Worm (Caenorhabditis elegans) whole organism, L4 larva: ENCODE measurements around the gene C07G1.7.
A peak's percentile ranks its signal among the peaks of the same experiment; 100 is the strongest.

Experiments
- F10B5.3 ChIP-seq: sonication (generic microtip); optimal IDR thresholded peaks from 2 replicates; lab custom pipeline; 2016; ENCODE audit warnings: mild to moderate bottlenecking, missing genetic modification characterization, missing compliant biosample characterization
- F26F4.8 ChIP-seq: fragments of 200-800 bp; sonication (Bioruptor generic); conservative IDR thresholded peaks from 2 replicates; pipeline ENCODE4 v1.3.6; 2022; ENCODE audit warnings: missing genetic modification characterization, missing compliant biosample characterization
- F37D6.2 ChIP-seq: sonication (generic microtip); optimal IDR thresholded peaks from 2 replicates; lab custom pipeline; 2016; ENCODE audit warnings: mild to moderate bottlenecking, missing genetic modification characterization, missing compliant biosample characterization
- R02D3.7 ChIP-seq: fragments of 150-350 bp; sonication (generic microtip); optimal IDR thresholded peaks from 3 replicates; lab custom pipeline; 2014; ENCODE audit warnings: missing biosample characterization, missing genetic modification characterization
- Y105C5A.15 ChIP-seq: fragments of 200-800 bp; sonication (Bioruptor generic); IDR thresholded peaks from 2 replicates; pipeline ENCODE4 v1.3.6; 2022; ENCODE audit warnings: missing genetic modification characterization, missing compliant biosample characterization
- Y5F2A.4 ChIP-seq: fragments of 200-800 bp; sonication (Bioruptor generic); optimal IDR thresholded peaks from 2 replicates; lab custom pipeline; 2018; ENCODE audit warnings: mild to moderate bottlenecking, missing genetic modification characterization, missing compliant biosample characterization
- Y75B8A.6 ChIP-seq: fragments of 200-800 bp; sonication (Bioruptor generic); IDR thresholded peaks from 2 replicates; pipeline ENCODE4 v1.3.6; 2022; ENCODE audit warnings: missing genetic modification reagents, missing genetic modification characterization, missing compliant biosample characterization
- ceh-20 ChIP-seq: fragments of 200-800 bp; sonication (Bioruptor generic); IDR thresholded peaks from 2 replicates; pipeline ENCODE4 v1.3.6; 2022; ENCODE audit warnings: missing genetic modification reagents, missing genetic modification characterization, missing compliant biosample characterization
- ceh-28 ChIP-seq: fragments of 150-350 bp; optimal IDR thresholded peaks from 2 replicates; lab custom pipeline; 2014; ENCODE audit warnings: missing biosample characterization, missing genetic modification reagents, missing genetic modification characterization
- ceh-44 ChIP-seq: fragments of 200-800 bp; sonication (Bioruptor generic); IDR thresholded peaks from 2 replicates; pipeline ENCODE4 v1.3.6; 2022; ENCODE audit warnings: missing genetic modification reagents, missing genetic modification characterization, missing compliant biosample characterization
- daf-16 ChIP-seq, 3 experiments: sonication (generic microtip); optimal IDR thresholded peaks; 2 replicates each; lab custom pipeline; 2016 to 2017; ENCODE audit warnings: missing genetic modification characterization in 3 of 3, missing genetic modification reagents in 3 of 3, mild to moderate bottlenecking in 2 of 3, missing compliant biosample characterization in 2 of 3, missing biosample characterization in 1 of 3, moderate library complexity in 1 of 3
- dmd-6 ChIP-seq: fragments of 200-800 bp; sonication (Bioruptor generic); IDR thresholded peaks from 2 replicates; pipeline ENCODE4 v1.3.6; 2022; ENCODE audit warnings: missing genetic modification reagents, missing genetic modification characterization, missing compliant biosample characterization
- dmd-9 ChIP-seq: fragments of 200-800 bp; sonication (Bioruptor generic); IDR thresholded peaks from 2 replicates; pipeline ENCODE4 v1.3.6; 2022; ENCODE audit warnings: missing genetic modification reagents, missing genetic modification characterization, missing compliant biosample characterization
- dve-1 ChIP-seq: sonication (generic microtip); optimal IDR thresholded peaks from 2 replicates; lab custom pipeline; 2017; ENCODE audit warnings: antibody characterized with exemption, mild to moderate bottlenecking, missing genetic modification characterization, missing compliant biosample characterization; ENCODE audit not compliant: insufficient read depth
- egl-27 ChIP-seq: sonication (generic microtip); optimal IDR thresholded peaks from 3 replicates; lab custom pipeline; 2017; ENCODE audit warnings: missing biosample characterization, missing genetic modification reagents, missing genetic modification characterization
- egl-43 ChIP-seq: fragments of 200-800 bp; sonication (Bioruptor generic); IDR thresholded peaks from 2 replicates; pipeline ENCODE4 v1.3.6; 2022; ENCODE audit warnings: missing genetic modification reagents, missing genetic modification characterization, missing compliant biosample characterization
- fkh-10 ChIP-seq: fragments of 150-350 bp; optimal IDR thresholded peaks from 2 replicates; lab custom pipeline; 2014; ENCODE audit warnings: missing biosample characterization, missing genetic modification reagents, missing genetic modification characterization
- fos-1 ChIP-seq: fragments of 150-350 bp; optimal IDR thresholded peaks from 2 replicates; lab custom pipeline; 2014; ENCODE audit warnings: missing biosample characterization, missing genetic modification characterization
- gei-8 ChIP-seq: fragments of 200-800 bp; sonication (Bioruptor generic); optimal IDR thresholded peaks from 2 replicates; lab custom pipeline; 2018; ENCODE audit warnings: mild to moderate bottlenecking, missing genetic modification characterization, missing compliant biosample characterization
- hif-1 ChIP-seq, 2 experiments: sonication (generic microtip); optimal IDR thresholded peaks; 2 replicates each; lab custom pipeline; 2016 to 2017; ENCODE audit warnings: missing compliant biosample characterization in 2 of 2, missing genetic modification characterization in 2 of 2, missing genetic modification reagents in 2 of 2, missing genotype in 2 of 2, mild to moderate bottlenecking in 1 of 2
- hlh-11 ChIP-seq: fragments of 200-800 bp; sonication (Bioruptor generic); optimal IDR thresholded peaks from 2 replicates; lab custom pipeline; 2018; ENCODE audit warnings: mild to moderate bottlenecking, missing genetic modification characterization, missing compliant biosample characterization
- hmg-1.1 ChIP-seq: fragments of 200-800 bp; sonication (Bioruptor generic); IDR thresholded peaks from 2 replicates; pipeline ENCODE4 v1.3.6; 2022; ENCODE audit warnings: missing genetic modification reagents, missing genetic modification characterization, missing compliant biosample characterization
- lim-7 ChIP-seq: fragments of 200-800 bp; sonication (Bioruptor generic); IDR thresholded peaks from 2 replicates; pipeline ENCODE4 v1.3.6; 2022; ENCODE audit warnings: missing genetic modification characterization, missing compliant biosample characterization
- lin-1 ChIP-seq: fragments of 200-800 bp; sonication (Bioruptor generic); IDR thresholded peaks from 2 replicates; pipeline ENCODE4 v1.3.6; 2022; ENCODE audit warnings: missing genetic modification reagents, missing genetic modification characterization, missing compliant biosample characterization
- lin-15B ChIP-seq: fragments of 150-350 bp; sonication (generic microtip); optimal IDR thresholded peaks from 3 replicates; lab custom pipeline; 2014; ENCODE audit warnings: missing biosample characterization, missing genetic modification characterization
- lin-29 ChIP-seq: fragments of 200-800 bp; sonication (Bioruptor generic); IDR thresholded peaks from 2 replicates; pipeline ENCODE4 v1.3.6; 2022; ENCODE audit warnings: missing genetic modification reagents, missing genetic modification characterization, missing compliant biosample characterization
- lin-38 ChIP-seq: fragments of 200-800 bp; sonication (Bioruptor generic); IDR thresholded peaks from 2 replicates; pipeline ENCODE4 v1.3.6; 2022; ENCODE audit warnings: missing genetic modification reagents, missing genetic modification characterization, missing compliant biosample characterization
- lir-3 ChIP-seq: sonication (generic microtip); optimal IDR thresholded peaks from 2 replicates; lab custom pipeline; 2016; ENCODE audit warnings: mild to moderate bottlenecking, missing genetic modification characterization, missing compliant biosample characterization
- mdl-1 ChIP-seq, 2 experiments: fragments of 150-350 bp in 1 of 2; sonication (generic microtip) in 1 of 2; optimal IDR thresholded peaks; 2 replicates each; lab custom pipeline; 2014 to 2017; ENCODE audit warnings: missing biosample characterization in 2 of 2, missing genetic modification characterization in 2 of 2
- mep-1 ChIP-seq: fragments of 150-350 bp; sonication (generic microtip); optimal IDR thresholded peaks from 3 replicates; lab custom pipeline; 2014; ENCODE audit warnings: missing biosample characterization, missing genetic modification characterization
- mxl-3 ChIP-seq: fragments of 200-800 bp; sonication (Bioruptor generic); optimal IDR thresholded peaks from 2 replicates; lab custom pipeline; 2018; ENCODE audit warnings: mild to moderate bottlenecking, missing genetic modification characterization, missing compliant biosample characterization
- nhr-111 ChIP-seq: fragments of 200-800 bp; sonication (Bioruptor generic); optimal IDR thresholded peaks from 2 replicates; lab custom pipeline; 2018; ENCODE audit warnings: mild to moderate bottlenecking, missing genetic modification characterization, missing compliant biosample characterization
- nhr-28 ChIP-seq: fragments of 150-350 bp; optimal IDR thresholded peaks from 2 replicates; lab custom pipeline; 2014; ENCODE audit warnings: missing biosample characterization, missing genetic modification characterization
- nhr-41 ChIP-seq: fragments of 200-800 bp; sonication (Bioruptor generic); IDR thresholded peaks from 2 replicates; pipeline ENCODE4 v1.3.6; 2022; ENCODE audit warnings: missing genetic modification reagents, missing genetic modification characterization, missing compliant biosample characterization
- nhr-48 ChIP-seq: sonication (generic microtip); optimal IDR thresholded peaks from 2 replicates; lab custom pipeline; 2016; ENCODE audit warnings: mild to moderate bottlenecking, missing genetic modification characterization, missing compliant biosample characterization
- nhr-77 ChIP-seq: fragments of 150-350 bp; optimal IDR thresholded peaks from 2 replicates; lab custom pipeline; 2014; ENCODE audit warnings: missing biosample characterization, missing genetic modification characterization
- php-3 ChIP-seq: fragments of 200-800 bp; sonication (Bioruptor generic); IDR thresholded peaks from 2 replicates; pipeline ENCODE4 v1.3.6; 2022; ENCODE audit warnings: missing genetic modification reagents, missing genetic modification characterization, missing compliant biosample characterization
- pqm-1 ChIP-seq: sonication (generic microtip); optimal IDR thresholded peaks from 2 replicates; lab custom pipeline; 2017; ENCODE audit warnings: missing biosample characterization, missing genetic modification characterization
- rbr-2 ChIP-seq: sonication (generic microtip); optimal IDR thresholded peaks from 2 replicates; lab custom pipeline; 2016; ENCODE audit warnings: missing genotype, missing genetic modification characterization, missing compliant biosample characterization
- sdz-12 ChIP-seq: fragments of 200-800 bp; sonication (Bioruptor generic); optimal IDR thresholded peaks from 2 replicates; lab custom pipeline; 2018; ENCODE audit warnings: mild to moderate bottlenecking, missing genetic modification characterization, missing compliant biosample characterization
- set-16 ChIP-seq: fragments of 200-800 bp; sonication (Bioruptor generic); IDR thresholded peaks from 2 replicates; pipeline ENCODE4 v1.3.6; 2022; ENCODE audit warnings: missing genetic modification reagents, missing genetic modification characterization, missing compliant biosample characterization
- spr-1 ChIP-seq: sonication (generic microtip); optimal IDR thresholded peaks from 2 replicates; lab custom pipeline; 2016; ENCODE audit warnings: mild to moderate bottlenecking, missing genetic modification characterization, missing compliant biosample characterization
- unc-130 ChIP-seq: sonication (generic microtip); optimal IDR thresholded peaks from 2 replicates; lab custom pipeline; 2016; ENCODE audit warnings: missing genetic modification reagents, missing genetic modification characterization, missing compliant biosample characterization
- unc-39 ChIP-seq: sonication (generic microtip); optimal IDR thresholded peaks from 2 replicates; lab custom pipeline; 2017; ENCODE audit warnings: missing biosample characterization, missing genetic modification characterization
- vab-7 ChIP-seq: fragments of 200-800 bp; sonication (Bioruptor generic); IDR thresholded peaks from 2 replicates; pipeline ENCODE4 v1.3.6; 2022; ENCODE audit warnings: missing genetic modification reagents, missing genetic modification characterization, missing compliant biosample characterization
- zfp-3 ChIP-seq: fragments of 200-800 bp; sonication (Bioruptor generic); conservative IDR thresholded peaks from 2 replicates; pipeline ENCODE4 v1.3.6; 2022; ENCODE audit warnings: missing genetic modification reagents, missing genetic modification characterization, missing compliant biosample characterization
- zip-11 ChIP-seq: fragments of 200-800 bp; sonication (Bioruptor generic); IDR thresholded peaks from 2 replicates; pipeline ENCODE4 v1.3.6; 2022; ENCODE audit warnings: missing genetic modification characterization, missing compliant biosample characterization

C07G1.7 gene

DNA sequence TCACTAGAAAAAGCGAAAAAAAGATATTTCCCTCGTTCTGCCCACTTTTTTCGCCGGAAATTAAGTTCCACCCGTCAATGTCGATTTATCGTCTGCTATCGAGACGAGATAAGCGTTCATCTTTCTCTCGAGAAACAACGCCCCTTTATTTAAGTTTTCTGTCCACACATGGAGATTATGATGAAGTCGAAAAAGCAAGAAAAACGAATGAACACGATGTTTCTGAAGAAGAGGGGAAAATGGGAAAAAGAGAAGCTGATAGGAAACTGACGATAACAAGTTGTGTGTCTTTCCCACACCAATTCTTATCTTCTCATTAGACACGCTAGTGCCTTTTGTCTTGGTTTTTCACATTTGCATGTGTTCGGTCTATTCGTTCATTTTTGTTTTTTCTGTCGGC is 36.9 kb downstream of the C07G1.7 start:
- TF ChIP-seq unc-39 (tag; lab: Kevin White, UChicago) (no peak), Y5F2A.4 (GFP tag; lab: Kevin White, UChicago) (no peak), ceh-28 (no peak), nhr-48 (peak; percentile 30), ceh-20 (GFP tag; lab: Robert Waterston, UW) (0 out of 2 replicates have a peak, but pooled peaks have one; percentile 27), rbr-2 (tag; lab: Kevin White, UChicago) (no peak), php-3 (no peak), unc-130 (GFP tag; lab: Kevin White, UChicago) (no peak), Y105C5A.15 (GFP tag; lab: Robert Waterston, UW) (no peak), zfp-3 (GFP tag; lab: Robert Waterston, UW) (no peak), nhr-77 (tag; lab: Kevin White, UChicago) (no peak), fos-1 (no peak), nhr-111 (no peak), mep-1 (tag; lab: Kevin White, UChicago) (no peak), nhr-41 (GFP tag; lab: Robert Waterston, UW) (0 out of 2 replicates have a peak, but pooled peaks have one; percentile 36), sdz-12 (no peak), zip-11 (GFP tag; lab: Robert Waterston, UW) (no peak), daf-16 (GFP tag; optimal IDR thresholded peaks at IDR 0.05; lab: Kevin White, UChicago) (no peak), daf-16 (tag; optimal IDR thresholded peaks at IDR 0.05; lab: Kevin White, UChicago) (peak; percentile 34), lin-1 (GFP tag; lab: Robert Waterston, UW) (peak; percentile 71; the same call in 1 of the 2 replicates), hlh-11 (tag; lab: Kevin White, UChicago) (peak; percentile 45), lim-7 (no peak), fkh-10 (GFP tag; lab: Kevin White, UChicago) (no peak), hif-1 (tag; optimal IDR thresholded peaks at IDR 0.05; lab: Kevin White, UChicago) (no peak), ceh-44 (GFP tag; lab: Robert Waterston, UW) (no peak), egl-43 (GFP tag; lab: Robert Waterston, UW) (no peak), egl-27 (tag; lab: Kevin White, UChicago) (no peak), lin-29 (GFP tag; lab: Robert Waterston, UW) (no peak), set-16 (no peak), F26F4.8 (no peak), dmd-9 (GFP tag; lab: Robert Waterston, UW) (no peak), nhr-28 (tag; lab: Kevin White, UChicago) (peak; percentile 67), pqm-1 (tag; lab: Kevin White, UChicago) (peak; percentile 90), spr-1 (no peak), vab-7 (no peak), gei-8 (GFP tag; lab: Kevin White, UChicago) (no peak), dmd-6 (GFP tag; lab: Robert Waterston, UW) (peak; percentile 63), lin-38 (GFP tag; lab: Robert Waterston, UW) (no peak), R02D3.7 (tag; lab: Kevin White, UChicago) (no peak), lin-15B (tag; lab: Kevin White, UChicago) (no peak), lir-3 (tag; lab: Kevin White, UChicago) (no peak), mdl-1 (tag; optimal IDR thresholded peaks at IDR 0.05; lab: Kevin White, UChicago) (peak in 1 of 2 experiments; percentile 37), F37D6.2 (no peak), mxl-3 (peak; percentile 62), dve-1 (tag; lab: Kevin White, UChicago) (peak; percentile 52), F10B5.3 (tag; lab: Kevin White, UChicago) (no peak), hmg-1.1 (GFP tag; lab: Robert Waterston, UW) (no peak), Y75B8A.6 (0 out of 2 replicates have a peak, but pooled peaks have one; percentile 33)
